Worm (Caenorhabditis elegans): ENCODE results near the gene T13H5.8.

The T13H5.8 gene

DNA sequence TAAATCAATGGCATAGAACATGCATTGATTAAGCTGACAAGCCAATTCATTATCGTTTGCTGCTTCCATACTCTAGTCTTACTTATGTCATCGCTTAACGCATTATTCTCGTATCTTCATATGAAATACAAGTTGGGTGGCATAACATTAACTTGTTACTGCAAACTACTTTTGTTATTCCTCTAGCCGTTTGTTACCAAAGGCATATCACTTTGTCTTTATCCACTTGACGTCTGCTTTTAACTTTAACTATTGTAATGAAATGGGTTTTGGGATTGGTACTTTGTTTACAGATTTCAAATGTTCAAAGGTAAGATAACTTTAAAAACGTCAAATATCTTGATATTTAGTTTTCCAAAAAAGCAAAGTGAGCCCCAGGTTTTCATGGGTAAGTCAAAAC is 17.8 kb downstream of the T13H5.8 start, which contains the start of gene W01C9.2:
TSS of gene W01C9.2 (plus strand) at position 301 of the 400 bp plus-strand sequence.
- TF ChIP-seq attf-5 (GFP tag; optimal IDR thresholded peaks at IDR 0.05) (no peak), akir-1 (GFP tag; optimal IDR thresholded peaks at IDR 0.05) (no peak), athp-1 (tag; optimal IDR thresholded peaks at IDR 0.05) (no peak), ZK185.1 (tag; optimal IDR thresholded peaks at IDR 0.05; ENCODE audit: poor library complexity, severe bottlenecking) (no peak), Y79H2A.3 (GFP tag; conservative IDR thresholded peaks at IDR 0.05) (no peak), pbrm-1 (GFP tag; IDR thresholded peaks at IDR 0.05) (no peak)

DNA sequence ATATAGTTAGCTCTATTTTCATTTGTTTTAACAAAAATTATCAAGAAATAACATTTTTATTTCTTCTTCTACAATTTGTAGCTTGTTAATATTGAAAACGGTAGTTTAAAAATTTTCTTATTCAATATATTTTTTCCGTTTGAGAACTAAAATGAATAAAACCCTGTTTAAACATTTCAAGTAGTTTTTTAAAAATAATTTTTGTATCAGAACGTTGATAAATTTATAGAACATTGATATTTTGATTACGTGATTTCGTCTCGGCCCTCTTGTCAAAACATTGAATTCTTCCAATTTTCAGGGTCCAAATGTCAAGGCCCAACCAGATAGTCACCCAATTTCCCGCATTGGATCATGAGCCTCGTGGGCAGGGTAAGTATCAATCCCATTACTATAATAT is 22.1 kb downstream of the T13H5.8 start, which contains the start of gene pqn-73:
TSS of gene pqn-73 (plus strand) at position 301 of the 400 bp plus-strand sequence.
- TF ChIP-seq xnd-1 (tag; optimal IDR thresholded peaks at IDR 0.05), result no peak
- TF ChIP-seq B0019.2 (GFP tag; conservative IDR thresholded peaks at IDR 0.05), result no peak
- TF ChIP-seq snpc-1.3 (tag; optimal IDR thresholded peaks at IDR 0.05; ENCODE audit: insufficient read depth), result no peak
- no peak for TF ChIP-seq F52B5.7 (tag; optimal IDR thresholded peaks at IDR 0.05)
- no peak for TF ChIP-seq hrde-1 (tag; optimal IDR thresholded peaks at IDR 0.05; ENCODE audit: borderline replicate concordance)
- no peak for TF ChIP-seq ztf-18 (tag; optimal IDR thresholded peaks at IDR 0.05)
- no peak for TF ChIP-seq lag-1 (GFP tag; IDR thresholded peaks at IDR 0.05)
- TF ChIP-seq rpc-1 (optimal IDR thresholded peaks at IDR 0.05), result no peak
- TF ChIP-seq rpc-1 (tag; optimal IDR thresholded peaks at IDR 0.05), result no peak
- TF ChIP-seq lin-26 (GFP tag; IDR thresholded peaks at IDR 0.05), result no peak
- TF ChIP-seq B0261.1 (tag; optimal IDR thresholded peaks at IDR 0.05), result no peak
- TF ChIP-seq tlf-1 (GFP tag; optimal IDR thresholded peaks at IDR 0.05), result no peak

DNA sequence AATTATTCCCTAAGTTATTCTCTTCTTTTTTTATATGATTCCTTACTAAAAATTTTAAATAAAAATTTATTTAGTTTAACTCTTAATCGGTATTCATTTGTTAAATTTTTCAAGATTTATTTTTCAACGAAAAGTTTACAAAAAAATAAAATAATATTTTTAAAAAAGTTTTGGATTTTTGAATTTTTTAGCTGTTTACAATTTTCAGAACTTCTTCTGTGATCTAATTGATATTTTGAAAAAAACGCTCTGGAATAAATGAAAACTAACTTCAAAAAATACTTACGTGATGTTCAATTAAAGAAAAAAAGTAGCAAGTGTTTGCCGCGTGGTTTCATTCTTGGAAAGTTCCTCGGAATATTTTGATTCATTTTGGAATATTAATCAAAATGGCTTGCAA is 27.0 kb downstream of the T13H5.8 start, which contains the start of gene decr-1.2:
TSS of gene decr-1.2 (plus strand) at position 301 of the 400 bp plus-strand sequence.
- TF ChIP-seq ceh-91 (GFP tag; IDR thresholded peaks at IDR 0.05) (no peak), attf-6 (GFP tag; IDR thresholded peaks at IDR 0.05) (no peak), B0035.1 (tag; optimal IDR thresholded peaks at IDR 0.05) (no peak), ztf-3 (GFP tag; optimal IDR thresholded peaks at IDR 0.05) (no peak), madf-6 (GFP tag; IDR thresholded peaks at IDR 0.05) (no peak), ztf-25 (GFP tag; IDR thresholded peaks at IDR 0.05) (no peak), snpc-1.1 (tag; optimal IDR thresholded peaks at IDR 0.05; ENCODE audit: insufficient read depth) (no peak), bed-2 (GFP tag; IDR thresholded peaks at IDR 0.05) (no peak), madf-10 (tag; optimal IDR thresholded peaks at IDR 0.05) (no peak), mel-28 (tag; optimal IDR thresholded peaks at IDR 0.05; ENCODE audit: borderline replicate concordance) (no peak), Y53G8AR.9 (GFP tag; conservative IDR thresholded peaks at IDR 0.05) (no peak), F22D6.2 (tag; optimal IDR thresholded peaks at IDR 0.05) (no peak), sdz-38 (tag; optimal IDR thresholded peaks at IDR 0.05) (no peak), ceh-79 (tag; optimal IDR thresholded peaks at IDR 0.05) (no peak), athp-1 (tag; optimal IDR thresholded peaks at IDR 0.05) (no peak), K12H6.12 (tag; optimal IDR thresholded peaks at IDR 0.05) (no peak), madf-3 (GFP tag; IDR thresholded peaks at IDR 0.05) (no peak)

DNA sequence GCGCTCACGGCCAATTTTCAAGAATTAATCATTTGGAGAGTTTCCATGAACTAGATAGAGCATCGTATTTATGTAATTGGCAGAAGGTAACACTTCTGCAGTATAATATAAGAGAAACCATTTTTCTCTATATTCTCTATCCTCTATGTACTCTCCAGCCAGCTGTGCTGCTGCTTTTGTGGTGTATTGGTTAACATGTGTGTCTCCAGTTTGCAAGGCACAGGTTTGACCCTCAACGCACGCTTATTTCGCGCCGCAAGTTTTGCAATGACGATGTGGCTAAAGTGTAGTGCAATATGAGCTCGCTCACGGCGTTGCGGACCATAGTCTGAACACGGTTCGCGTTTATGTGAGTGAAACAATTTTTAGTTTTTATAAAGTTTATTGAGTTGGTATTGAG is 28.7 kb downstream of the T13H5.8 start:
- TF ChIP-seq pha-4 (tag; optimal IDR thresholded peaks at IDR 0.05), result no peak
- TF ChIP-seq tbx-9 (tag; optimal IDR thresholded peaks at IDR 0.05; ENCODE audit: borderline replicate concordance), result peak; percentile 21
- no peak for TF ChIP-seq madf-6 (GFP tag; IDR thresholded peaks at IDR 0.05)
- TF ChIP-seq F22D6.2 (tag; optimal IDR thresholded peaks at IDR 0.05), result no peak
- no peak for TF ChIP-seq gei-17 (GFP tag; optimal IDR thresholded peaks at IDR 0.05)
- TF ChIP-seq snpc-1.3 (tag; optimal IDR thresholded peaks at IDR 0.05; ENCODE audit: insufficient read depth), result no peak
- TF ChIP-seq ama-1 (optimal IDR thresholded peaks at IDR 0.05), result no peak
- peak in 1 of 2 experiments; percentile 60 for TF ChIP-seq ama-1 (GFP tag; optimal IDR thresholded peaks at IDR 0.05)
- TF ChIP-seq ekl-4 (GFP tag; IDR thresholded peaks at IDR 0.05), result peak; percentile 83
- TF ChIP-seq mcd-1 (GFP tag; IDR thresholded peaks at IDR 0.05), result peak; percentile 72; the same call in 1 of the 2 replicates
- TF ChIP-seq egl-44 (GFP tag; IDR thresholded peaks at IDR 0.05), result peak; percentile 84
- no peak for TF ChIP-seq ztf-3 (GFP tag; optimal IDR thresholded peaks at IDR 0.05)
- peak; percentile 85 for TF ChIP-seq T07F8.4 (tag; optimal IDR thresholded peaks at IDR 0.05)
- no peak for TF ChIP-seq akir-1 (GFP tag; optimal IDR thresholded peaks at IDR 0.05)
- TF ChIP-seq mel-28 (tag; optimal IDR thresholded peaks at IDR 0.05; ENCODE audit: borderline replicate concordance), result peak; percentile 23
- TF ChIP-seq let-526 (GFP tag; IDR thresholded peaks at IDR 0.05), result no peak
- peak; percentile 64 for TF ChIP-seq snpc-1.1 (tag; optimal IDR thresholded peaks at IDR 0.05; ENCODE audit: insufficient read depth)
- peak; percentile 62 for TF ChIP-seq ztf-26 (tag; optimal IDR thresholded peaks at IDR 0.05)

Data from whole organism, young adult.